Worm (Caenorhabditis elegans) whole organism, L4/young adult: ENCODE measurements around the gene die-1.

ENCODE experiments used
- W03F9.2 ChIP-seq: fragments of 150-350 bp; optimal IDR thresholded peaks from 2 replicates; lab custom pipeline; 2014; ENCODE audit warnings: missing biosample characterization, missing genetic modification characterization
- dao-5 ChIP-seq: sonication (generic microtip); optimal IDR thresholded peaks from 2 replicates; lab custom pipeline; 2016; ENCODE audit warnings: missing genotype, missing genetic modification characterization, moderate library complexity, missing compliant biosample characterization
- him-1 ChIP-seq: sonication (generic microtip); optimal IDR thresholded peaks from 2 replicates; lab custom pipeline; 2016; ENCODE audit warnings: missing genotype, missing genetic modification reagents, missing genetic modification characterization, missing compliant biosample characterization

Gene die-1

DNA sequence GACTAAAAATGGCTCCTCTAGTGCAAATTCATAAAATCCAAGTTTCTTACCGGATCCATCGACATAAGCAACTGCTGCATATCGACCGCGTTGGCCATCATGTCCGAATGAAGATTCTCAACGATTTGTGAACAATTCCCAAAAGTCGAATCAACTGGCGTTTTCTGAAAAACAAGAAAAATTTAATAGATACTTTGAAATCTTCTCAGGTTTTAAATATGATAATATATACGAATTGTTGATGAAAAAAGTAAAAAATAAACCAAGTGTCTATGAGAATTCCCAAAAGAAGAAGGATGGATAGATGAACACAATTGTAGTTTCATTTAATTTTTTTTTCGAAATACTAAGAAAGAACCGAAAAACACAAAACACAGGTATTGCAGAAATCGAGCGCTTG, at the start of gene die-1:
Gene die-1, minus strand, starts transcription at position 101 of the 400 bp plus-strand sequence.
- TF ChIP-seq dao-5 (no peak), W03F9.2 (no peak), him-1 (no peak)

- TF ChIP-seq him-1 (no peak), dao-5 (no peak), W03F9.2 (no peak)
These were observed 49.0 kb upstream of the die-1 start for ce11 chrII:10116690-10117089.

DNA sequence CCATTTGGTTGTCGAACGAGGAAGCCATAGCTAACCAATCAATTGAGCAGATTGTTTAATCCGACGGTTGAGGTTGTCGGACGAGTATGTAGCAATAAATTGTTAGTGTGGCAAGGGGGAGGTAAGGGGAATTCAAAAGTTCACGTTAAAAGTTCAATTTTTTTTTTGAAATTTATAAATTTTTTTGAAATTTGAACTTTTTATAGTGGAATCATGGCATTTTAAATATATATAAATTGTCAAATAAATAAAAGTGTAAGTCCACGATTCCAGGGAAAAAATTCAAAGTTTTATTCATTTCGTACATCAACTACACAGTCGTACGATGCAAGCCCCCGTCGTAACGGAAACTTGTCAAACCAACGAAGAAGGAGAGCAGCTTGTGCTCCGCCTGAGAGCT, 40.7 kb upstream of the die-1 start, which contains the start of the genes ZK945.7 and ZK945.8:
Gene ZK945.7, minus strand, starts transcription at position 101 of the 400 bp plus-strand sequence.
Gene ZK945.8, plus strand, starts transcription at position 275 of the 400 bp plus-strand sequence.
- TF ChIP-seq W03F9.2: no peak
- TF ChIP-seq dao-5: no peak
- TF ChIP-seq him-1: no peak

ce11 chrII:10106870-10107269, 39.2 kb upstream of the die-1 start, which contains the start of gene ZK945.6:
ZK945.6 (minus strand) TSS chrII:10106970.
- TF ChIP-seq W03F9.2 (no peak), dao-5 (no peak)

DNA sequence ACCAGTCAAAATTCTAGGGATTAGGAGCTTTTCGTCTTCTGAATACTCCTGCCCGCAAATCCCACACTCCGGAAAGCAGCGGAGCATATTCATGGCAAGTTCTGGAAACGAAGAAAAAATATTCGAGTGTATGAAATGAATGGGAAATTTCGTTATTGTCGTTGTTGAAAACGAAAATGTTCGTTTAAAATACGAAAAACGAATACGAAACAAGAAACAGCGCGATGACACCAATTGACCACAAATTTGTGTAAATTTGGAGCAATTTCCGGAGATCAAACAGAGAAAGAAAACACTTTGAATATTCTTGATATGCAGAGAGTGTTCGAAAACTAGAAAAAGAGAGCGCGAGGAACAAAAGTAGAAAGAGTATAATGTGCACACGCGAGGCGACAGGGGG, 37.9 kb upstream of the die-1 start, which contains the start of gene ZK945.4:
Gene ZK945.4, minus strand, starts transcription at position 101 of the 400 bp plus-strand sequence.
- TF ChIP-seq dao-5 (no peak), him-1 (no peak), W03F9.2 (no peak)

DNA sequence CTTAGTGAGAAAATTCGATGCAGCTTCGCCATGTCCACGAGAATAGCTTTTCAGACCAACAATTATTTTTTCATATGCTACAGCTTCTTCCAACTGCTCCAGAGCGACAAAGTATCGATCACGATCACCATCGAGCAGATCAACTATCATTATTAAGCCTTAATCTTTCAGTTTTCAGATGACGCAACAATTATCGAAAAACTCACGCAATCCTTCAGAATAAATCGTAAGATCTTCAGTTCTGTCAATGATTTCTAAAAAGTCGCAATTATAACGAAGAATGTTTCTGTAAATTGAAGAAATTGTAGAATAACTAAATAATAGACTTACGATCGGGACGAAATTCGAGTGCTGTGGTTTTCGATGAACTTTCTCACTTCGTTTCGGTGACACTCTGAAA, 35.5 kb upstream of the die-1 start:
- TF ChIP-seq him-1 (no peak), W03F9.2 (no peak), dao-5 (no peak)

- TF ChIP-seq him-1 (no peak), dao-5 (no peak), W03F9.2 (peak; percentile 77)
These were observed 32.2 kb upstream of the die-1 start, which contains the start of the genes pas-7 and puf-12 for ce11 chrII:10099804-10100360. pas-7 (minus strand) TSS chrII:10099854. puf-12 (plus strand) TSS chrII:10100310.

- TF ChIP-seq him-1 (no peak), W03F9.2 (no peak), dao-5 (no peak)
These were observed 31.4 kb upstream of the die-1 start for ce11 chrII:10099072-10099471.

DNA sequence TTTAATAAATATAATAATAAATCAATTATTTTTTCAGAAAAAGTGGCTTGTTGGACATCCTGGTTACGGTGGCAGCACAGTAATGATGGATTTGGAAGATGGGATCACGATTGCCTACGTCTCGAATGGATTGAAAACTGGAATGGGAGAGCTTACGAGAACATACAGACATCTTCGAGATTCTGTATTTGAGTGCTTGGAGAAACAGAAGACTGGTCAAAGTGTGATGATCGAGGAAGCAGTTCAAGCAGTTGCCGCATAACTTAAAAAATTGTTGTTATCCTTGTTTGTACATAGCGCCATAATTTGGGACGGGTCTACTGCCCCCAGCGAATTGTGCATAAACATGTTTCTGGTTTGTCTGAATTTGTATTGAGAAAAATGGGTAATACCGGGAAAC, 30.7 kb upstream of the die-1 start:
- TF ChIP-seq dao-5 (no peak), W03F9.2 (no peak), him-1 (no peak)

DNA sequence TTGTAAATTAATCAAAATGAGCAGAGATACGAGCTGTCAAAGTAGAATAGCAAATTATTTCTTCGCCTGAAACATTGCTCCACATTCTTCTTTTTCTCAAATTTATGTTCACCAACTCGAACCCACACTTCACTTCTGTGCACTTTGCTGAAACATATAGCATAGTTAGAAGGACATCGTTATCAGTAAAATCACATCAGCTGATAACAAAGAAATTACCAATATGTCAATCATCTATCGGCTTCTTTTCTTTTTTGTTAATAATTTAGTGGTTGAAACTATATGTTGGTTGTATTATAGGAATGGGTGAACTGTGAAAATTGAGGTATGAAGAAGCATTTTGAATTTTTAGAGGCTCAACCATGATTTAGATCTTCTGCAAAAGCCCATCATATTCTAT, 27.5 kb upstream of the die-1 start:
- no peak for TF ChIP-seq W03F9.2
- TF ChIP-seq him-1: no peak
- TF ChIP-seq dao-5: no peak

DNA sequence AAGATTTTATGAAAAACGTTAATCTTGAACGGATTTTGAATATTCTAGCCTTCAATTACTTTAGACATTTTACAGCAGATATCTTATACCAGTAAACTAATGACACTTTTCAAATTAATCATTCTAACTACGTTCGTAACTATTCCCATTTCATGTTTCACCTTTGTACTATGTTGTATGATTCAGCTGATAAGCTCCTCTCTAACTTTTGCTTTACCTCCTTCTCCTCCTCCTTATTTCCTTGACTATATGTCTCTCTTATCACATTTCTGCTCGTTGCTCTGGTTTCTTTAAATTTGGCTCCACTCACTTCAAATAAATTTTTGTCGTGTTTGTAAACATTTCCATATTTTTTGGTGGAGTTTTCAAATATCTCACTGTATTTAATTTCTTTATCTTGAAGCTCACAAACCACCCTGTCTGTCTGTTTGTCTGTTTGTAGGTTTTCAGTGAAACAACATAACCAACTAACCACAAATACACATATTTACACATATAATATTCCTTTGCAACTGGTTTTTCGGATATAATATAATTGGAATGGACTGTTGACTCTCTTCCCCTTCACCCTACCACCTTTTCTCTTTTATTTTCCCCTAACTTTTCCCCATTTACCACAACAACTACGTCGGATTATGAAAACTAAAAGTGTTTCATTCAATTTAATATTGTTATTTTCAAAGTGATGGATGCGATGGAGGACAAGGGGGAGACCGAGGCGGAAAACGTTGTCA, 26.6 kb upstream of the die-1 start, which contains the start of gene lact-2:
Gene lact-2, plus strand, starts transcription at position 684 of the 734 bp plus-strand sequence.
- TF ChIP-seq dao-5 (no peak), W03F9.2 (no peak)

DNA sequence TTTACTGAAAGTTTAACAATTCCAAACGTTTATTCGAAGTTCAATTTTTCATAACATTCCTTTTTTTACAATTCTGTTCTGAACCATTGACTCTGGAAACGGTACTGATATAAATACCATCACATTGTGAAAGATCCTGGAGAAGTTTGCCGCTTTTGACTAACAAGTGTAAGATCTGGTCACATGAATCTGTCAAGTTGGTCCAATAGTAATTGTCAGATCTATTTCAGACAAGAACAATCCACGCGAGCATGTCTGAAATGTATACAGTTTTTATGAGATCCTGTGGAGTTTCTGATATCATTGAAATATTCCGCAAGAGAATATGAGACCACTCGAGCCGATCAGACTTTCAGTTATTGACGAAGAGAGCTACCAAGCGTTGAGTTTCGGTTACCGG, 25.4 kb upstream of the die-1 start:
- TF ChIP-seq dao-5: no peak
- TF ChIP-seq him-1: no peak
- TF ChIP-seq W03F9.2: no peak

- TF ChIP-seq him-1: no peak
- no peak for TF ChIP-seq dao-5
- TF ChIP-seq W03F9.2: no peak
These were observed 16.8 kb upstream of the die-1 start for ce11 chrII:10084482-10084881.

DNA sequence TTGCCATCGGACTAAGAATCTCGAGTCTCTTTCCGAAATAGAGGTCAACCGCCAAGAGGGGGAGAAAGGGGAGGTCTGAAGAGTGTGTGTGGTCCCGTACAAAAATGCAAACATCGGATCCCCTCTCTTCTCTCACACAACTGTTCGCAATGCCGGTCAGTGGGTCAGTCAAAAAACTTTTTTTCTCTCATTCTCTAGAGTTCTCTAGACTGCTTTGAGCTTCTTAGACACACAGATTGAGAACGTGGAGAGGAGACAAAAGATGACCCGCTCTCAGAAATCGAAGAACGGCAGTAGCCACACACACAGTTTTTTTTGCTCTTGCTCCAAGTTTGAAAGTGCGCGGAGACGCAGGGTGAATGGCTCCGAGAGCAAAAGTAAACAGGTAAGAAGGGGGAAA, 8.1 kb upstream of the die-1 start:
- no peak for TF ChIP-seq him-1
- no peak for TF ChIP-seq W03F9.2
- no peak for TF ChIP-seq dao-5

DNA sequence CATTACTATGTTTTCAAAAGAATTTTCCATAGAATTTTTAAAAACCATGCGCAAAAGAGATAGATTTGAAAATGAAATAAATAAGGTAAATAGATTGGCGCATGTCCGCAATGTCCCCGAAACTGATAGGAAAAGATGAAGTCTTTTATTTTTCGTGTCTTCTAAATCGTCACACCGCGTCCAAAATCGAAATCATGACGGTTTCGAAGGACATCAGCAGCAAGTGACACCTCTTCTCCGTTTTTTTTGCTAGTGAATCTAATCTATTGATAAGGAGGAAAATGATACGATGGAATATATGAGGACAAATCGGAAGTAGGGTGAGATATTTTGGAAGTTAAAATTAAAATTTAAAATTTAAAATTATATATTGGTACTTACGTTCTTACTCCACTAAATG, 6.3 kb upstream of the die-1 start:
- TF ChIP-seq dao-5 (no peak), W03F9.2 (no peak), him-1 (no peak)

ce11 chrII:10065472-10065871, 2.2 kb downstream of the die-1 start:
- TF ChIP-seq dao-5: no peak
- TF ChIP-seq W03F9.2: no peak
- no peak for TF ChIP-seq him-1
